Fruit fly (Drosophila melanogaster): ENCODE data around the gene KrT95D.

KrT95D gene

dm6 chr3R:23992823-23993797, 38.5 kb downstream of the KrT95D start, which contains the start of the genes Epp and Rab7 (continued):
- TF ChIP-seq Trl (optimal IDR thresholded peaks at IDR 0.05) (peak in 1 of 2 experiments; percentile 5), Trl (GFP tag; optimal IDR thresholded peaks at IDR 0.05) (peak; percentile 51), CG31365 (tag; optimal IDR thresholded peaks at IDR 0.05) (no peak), al (GFP tag; IDR thresholded peaks at IDR 0.05) (0 out of 2 replicates have a peak, but pooled peaks have one; percentile 22), CG17612 (GFP tag; IDR thresholded peaks at IDR 0.05) (no peak), bbx (GFP tag; IDR thresholded peaks at IDR 0.05; ENCODE audit: partially characterized antibody) (peak; percentile 95), CG2199 (GFP tag; IDR thresholded peaks at IDR 0.05) (no peak), NC2β (GFP tag; optimal IDR thresholded peaks at IDR 0.05) (peak; percentile 43), onecut (GFP tag; IDR thresholded peaks at IDR 0.05) (no peak; the same call in 1 of the 2 replicates), CG12299 (tag; optimal IDR thresholded peaks at IDR 0.05) (peak; percentile 62), Doc2 (GFP tag; IDR thresholded peaks at IDR 0.05) (no peak), peb (GFP tag; IDR thresholded peaks at IDR 0.05) (no peak), Mad (GFP tag; optimal IDR thresholded peaks at IDR 0.05) (peak; percentile 48), CG33557 (GFP tag; optimal IDR thresholded peaks at IDR 0.05) (no peak), knrl (GFP tag; IDR thresholded peaks at IDR 0.05; ENCODE audit: partially characterized antibody) (peak; percentile 91), CG11085 (GFP tag; IDR thresholded peaks at IDR 0.05) (no peak; the same call in 1 of the 2 replicates), lbe (GFP tag; optimal IDR thresholded peaks at IDR 0.05) (peak; percentile 56), btn (GFP tag; optimal IDR thresholded peaks at IDR 0.05) (no peak), chm (GFP tag; IDR thresholded peaks at IDR 0.05) (peak; percentile 58; the same call in 1 of the 2 replicates), CrebB (tag; optimal IDR thresholded peaks at IDR 0.05) (no peak), ham (GFP tag; IDR thresholded peaks at IDR 0.05) (no peak), CG13894 (tag; optimal IDR thresholded peaks at IDR 0.05) (no peak), pfk (GFP tag; optimal IDR thresholded peaks at IDR 0.05) (peak; percentile 2), CTCF (GFP tag; optimal IDR thresholded peaks at IDR 0.05) (peak; percentile 29), CG12071 (GFP tag; optimal IDR thresholded peaks at IDR 0.05) (no peak), CG1233 (GFP tag; optimal IDR thresholded peaks at IDR 0.05) (peak; percentile 12), zen2 (GFP tag; IDR thresholded peaks at IDR 0.05; ENCODE audit: partially characterized antibody) (peak; percentile 94), Bdp1 (GFP tag; optimal IDR thresholded peaks at IDR 0.05) (no peak), Max (GFP tag; optimal IDR thresholded peaks at IDR 0.05) (peak; percentile 1), BtbVII (GFP tag; optimal IDR thresholded peaks at IDR 0.05) (no peak), CG15073 (GFP tag; optimal IDR thresholded peaks at IDR 0.05) (no peak), CG30431 (GFP tag; optimal IDR thresholded peaks at IDR 0.05) (no peak), CG13424 (tag; optimal IDR thresholded peaks at IDR 0.05) (peak; percentile 19), Ptx1 (GFP tag; IDR thresholded peaks at IDR 0.05) (peak; percentile 40; the same call in 1 of the 2 replicates), CG30403 (GFP tag; optimal IDR thresholded peaks at IDR 0.05) (peak; percentile 32), CG16813 (GFP tag; IDR thresholded peaks at IDR 0.05; ENCODE audit: partially characterized antibody) (peak; percentile 90), CG8924 (tag; optimal IDR thresholded peaks at IDR 0.05) (peak; percentile 56), prd (optimal IDR thresholded peaks at IDR 0.05) (no peak), prd (GFP tag; IDR thresholded peaks at IDR 0.05) (peak; percentile 43; the same call in 2 of the 3 replicates), CG17912 (GFP tag; optimal IDR thresholded peaks at IDR 0.05) (peak; percentile 22), sug (tag; optimal IDR thresholded peaks at IDR 0.05) (peak; percentile 54), CG1024 (GFP tag; IDR thresholded peaks at IDR 0.05) (no peak), Mrtf (GFP tag; IDR thresholded peaks at IDR 0.05) (no peak), CG6813 (GFP tag; optimal IDR thresholded peaks at IDR 0.05) (no peak), hth (optimal IDR thresholded peaks at IDR 0.05) (no peak), CG2120 (GFP tag; optimal IDR thresholded peaks at IDR 0.05) (peak; percentile 76), CG8290 (GFP tag; optimal IDR thresholded peaks at IDR 0.05) (peak; percentile 23), CG8290 (tag; optimal IDR thresholded peaks at IDR 0.05) (peak in 1 of 2 experiments; percentile 73), H15 (GFP tag; IDR thresholded peaks at IDR 0.05) (no peak), CG31224 (GFP tag; IDR thresholded peaks at IDR 0.05) (peak; percentile 52), pita (GFP tag; optimal IDR thresholded peaks at IDR 0.05) (no peak)

Data from whole organism, embryonic.